Fruit fly (Drosophila melanogaster): ENCODE data around the gene robo2.

Gene robo2

DNA sequence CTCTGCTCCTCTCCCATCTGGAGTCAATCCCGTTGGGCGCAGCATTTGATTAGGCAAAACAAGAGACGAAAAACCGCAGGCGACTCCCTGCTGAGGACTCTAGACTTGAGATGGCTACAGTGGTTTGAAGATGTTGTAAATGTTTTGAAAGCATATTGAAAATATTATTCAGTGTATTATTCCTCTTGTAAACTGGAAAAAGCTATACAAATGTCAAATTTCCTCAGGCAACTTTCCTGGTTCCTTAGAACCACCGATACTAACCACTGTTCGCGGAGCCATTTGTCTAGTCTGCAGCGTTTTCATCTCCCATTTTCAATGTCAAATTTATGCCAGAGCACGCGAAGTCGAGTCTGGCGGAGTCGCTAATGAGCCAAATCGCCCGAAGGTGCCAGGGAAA lies 17.5 kb downstream of the robo2 start (continued):
- TF ChIP-seq CG34224 (GFP tag; IDR thresholded peaks at IDR 0.05; ENCODE audit: partially characterized antibody) (no peak), luna (GFP tag; optimal IDR thresholded peaks at IDR 0.05) (no peak), CG11504 (tag; optimal IDR thresholded peaks at IDR 0.05) (peak; percentile 0), tll (GFP tag; optimal IDR thresholded peaks at IDR 0.05) (no peak), CG18599 (GFP tag; optimal IDR thresholded peaks at IDR 0.05) (peak; percentile 61), CG31365 (tag; optimal IDR thresholded peaks at IDR 0.05) (no peak), CG10654 (GFP tag; optimal IDR thresholded peaks at IDR 0.05) (no peak), CG15514 (GFP tag; optimal IDR thresholded peaks at IDR 0.05) (no peak), CG11398 (GFP tag; optimal IDR thresholded peaks at IDR 0.05) (no peak), CG34376 (GFP tag; optimal IDR thresholded peaks at IDR 0.05) (no peak), unpg (GFP tag; optimal IDR thresholded peaks at IDR 0.05) (no peak), CG7556 (GFP tag; optimal IDR thresholded peaks at IDR 0.05) (no peak), row (GFP tag; IDR thresholded peaks at IDR 0.05) (peak; percentile 54), gfzf (GFP tag; optimal IDR thresholded peaks at IDR 0.05) (no peak), jumu (GFP tag; optimal IDR thresholded peaks at IDR 0.05) (no peak), klu (GFP tag; IDR thresholded peaks at IDR 0.05) (no peak), Six4 (GFP tag; optimal IDR thresholded peaks at IDR 0.05) (no peak), slbo (GFP tag; IDR thresholded peaks at IDR 0.05) (no peak), wdn (GFP tag; IDR thresholded peaks at IDR 0.05) (no peak)

DNA sequence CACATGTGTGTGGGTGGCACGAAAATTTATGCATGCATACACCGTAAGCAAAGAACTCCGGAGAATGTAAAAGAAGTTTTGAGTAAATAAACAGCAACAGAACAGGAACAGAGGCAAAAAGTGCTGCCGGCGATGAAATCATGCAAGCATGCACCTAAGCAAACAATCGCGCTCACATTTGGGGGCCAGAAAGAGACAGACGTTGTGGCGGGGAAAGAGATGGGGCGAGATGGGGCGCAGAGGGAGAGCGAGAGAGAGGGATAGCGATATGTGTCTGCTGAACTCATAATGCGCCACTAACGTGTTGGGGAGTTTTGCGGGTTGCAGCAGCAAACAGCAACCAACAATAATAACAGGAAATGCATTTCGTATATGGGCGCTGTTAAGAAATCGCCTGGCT lies 20.8 kb downstream of the robo2 start:
- TF ChIP-seq toy (GFP tag; IDR thresholded peaks at IDR 0.05) = no peak
- peak; percentile 2 for TF ChIP-seq sd (tag; optimal IDR thresholded peaks at IDR 0.05)
- TF ChIP-seq bbx (GFP tag; IDR thresholded peaks at IDR 0.05; ENCODE audit: partially characterized antibody) = 0 out of 2 replicates have a peak, but pooled peaks have one; percentile 9
- TF ChIP-seq Deaf1 (tag; optimal IDR thresholded peaks at IDR 0.05) = no peak
- TF ChIP-seq org-1 (GFP tag; optimal IDR thresholded peaks at IDR 0.05) = no peak
- no peak for TF ChIP-seq Sry-β (GFP tag; optimal IDR thresholded peaks at IDR 0.05)
- peak; percentile 83 for TF ChIP-seq CG3407 (GFP tag; optimal IDR thresholded peaks at IDR 0.05)
- no peak for TF ChIP-seq dpn (GFP tag; optimal IDR thresholded peaks at IDR 0.05)
- no peak for TF ChIP-seq CG10565 (GFP tag; optimal IDR thresholded peaks at IDR 0.05)
- peak; percentile 3 for TF ChIP-seq CG33557 (GFP tag; optimal IDR thresholded peaks at IDR 0.05)
- 0 out of 3 replicates have a peak, but pooled peaks have one; percentile 7 for TF ChIP-seq so (GFP tag; IDR thresholded peaks at IDR 0.05)
- TF ChIP-seq ci (GFP tag; IDR thresholded peaks at IDR 0.05) = peak; percentile 44; the same call in 1 of the 3 replicates
- TF ChIP-seq bowl (GFP tag; IDR thresholded peaks at IDR 0.05) = no peak
- peak; percentile 61 for TF ChIP-seq CG10321 (GFP tag; IDR thresholded peaks at IDR 0.05)
- TF ChIP-seq nerfin-2 (GFP tag; IDR thresholded peaks at IDR 0.05; ENCODE audit: partially characterized antibody) = no peak
- TF ChIP-seq stwl (tag; optimal IDR thresholded peaks at IDR 0.05) = peak; percentile 4
- no peak for TF ChIP-seq NK7.1 (GFP tag; optimal IDR thresholded peaks at IDR 0.05)
- TF ChIP-seq Med (GFP tag) = peak; percentile 68
- peak; percentile 37 for TF ChIP-seq cg (GFP tag; optimal IDR thresholded peaks at IDR 0.05)
- peak; percentile 28 for TF ChIP-seq gcm (GFP tag; optimal IDR thresholded peaks at IDR 0.05)
- peak; percentile 54 for TF ChIP-seq Ets65A (GFP tag)
- no peak for TF ChIP-seq CG12236 (GFP tag; optimal IDR thresholded peaks at IDR 0.05)
- peak; percentile 25 for TF ChIP-seq twi (tag; optimal IDR thresholded peaks at IDR 0.05)
- TF ChIP-seq CG1832 (GFP tag; optimal IDR thresholded peaks at IDR 0.05) = peak; percentile 74
- TF ChIP-seq CG2202 (tag; optimal IDR thresholded peaks at IDR 0.05) = peak; percentile 14
- TF ChIP-seq Blimp-1 (GFP tag; optimal IDR thresholded peaks at IDR 0.05) = peak; percentile 24
- peak; percentile 85 for TF ChIP-seq CG8478 (optimal IDR thresholded peaks at IDR 0.05)
- TF ChIP-seq fd64A (GFP tag; optimal IDR thresholded peaks at IDR 0.05) = peak; percentile 38
- peak; percentile 66; the same call in 1 of the 3 replicates for TF ChIP-seq CG2199 (GFP tag; IDR thresholded peaks at IDR 0.05)
- peak; percentile 24 for TF ChIP-seq CG8089 (GFP tag; optimal IDR thresholded peaks at IDR 0.05)
- 0 out of 2 replicates have a peak, but pooled peaks have one; percentile 18 for TF ChIP-seq ara (GFP tag; IDR thresholded peaks at IDR 0.05)
